Worm (Caenorhabditis elegans) whole organism, midembryonic: ENCODE measurements around the gene T03F7.5.

Experiments
- T22C8.4 ChIP-seq: fragments of 200-800 bp; sonication (Bioruptor generic); IDR thresholded peaks from 2 replicates; pipeline ENCODE4 v1.3.6; 2022; ENCODE audit warnings: missing genetic modification characterization, missing compliant biosample characterization
- flt-1 ChIP-seq: fragments of 200-800 bp; sonication (Bioruptor generic); IDR thresholded peaks from 2 replicates; pipeline ENCODE4 v1.3.6; 2022; ENCODE audit warnings: missing genetic modification characterization, missing compliant biosample characterization
- med-1 ChIP-seq: sonication (generic microtip); optimal IDR thresholded peaks from 2 replicates; lab custom pipeline; 2017; ENCODE audit warnings: missing genetic modification characterization, mild to moderate bottlenecking, missing compliant biosample characterization, antibody characterized with exemption, missing genetic modification reagents; ENCODE audit not compliant: insufficient read depth
- ref-1 ChIP-seq: fragments of 200-800 bp; sonication (Bioruptor generic); conservative IDR thresholded peaks from 2 replicates; pipeline ENCODE4 v1.3.6; 2022; ENCODE audit warnings: missing genetic modification reagents, missing genetic modification characterization, missing compliant biosample characterization
- ztf-23 ChIP-seq: fragments of 200-800 bp; sonication (Bioruptor generic); IDR thresholded peaks from 2 replicates; pipeline ENCODE4 v1.3.6; 2022; ENCODE audit warnings: missing genetic modification reagents, missing genetic modification characterization, missing compliant biosample characterization
- ztf-29 ChIP-seq: fragments of 200-800 bp; sonication (Bioruptor generic); IDR thresholded peaks from 2 replicates; pipeline ENCODE4 v1.3.6; 2022; ENCODE audit warnings: missing genetic modification reagents, missing genetic modification characterization, missing compliant biosample characterization

- TF ChIP-seq T22C8.4 (GFP tag; lab: Robert Waterston, UW) (no peak), flt-1 (no peak), ref-1 (GFP tag; lab: Robert Waterston, UW) (no peak), ztf-29 (GFP tag; lab: Robert Waterston, UW) (no peak), med-1 (no peak), ztf-23 (GFP tag; lab: Robert Waterston, UW) (no peak)
Observed at ce11 chrV:11271051-11271450, 27.5 kb downstream of the T03F7.5 start, which contains the start of gene clec-222.
